Worm (Caenorhabditis elegans) whole organism, L1 larva: ENCODE data around the gene C09G5.14.
A peak's percentile ranks its signal among the peaks of the same experiment; 100 is the strongest.

ENCODE experiments used
- F16B12.6 ChIP-seq: fragments of 150-350 bp; optimal IDR thresholded peaks from 2 replicates; lab custom pipeline; 2014; ENCODE audit warnings: missing biosample characterization, missing genetic modification characterization
- aha-1 ChIP-seq: fragments of 150-350 bp; optimal IDR thresholded peaks from 2 replicates; lab custom pipeline; 2014; ENCODE audit warnings: missing biosample characterization, missing genetic modification characterization
- alr-1 ChIP-seq: fragments of 200-800 bp; sonication (Bioruptor generic); optimal IDR thresholded peaks from 2 replicates; lab custom pipeline; 2018; ENCODE audit warnings: borderline replicate concordance, mild to moderate bottlenecking, missing genetic modification characterization, missing compliant biosample characterization
- ama-1 ChIP-seq: fragments of 150-350 bp; optimal IDR thresholded peaks from 2 replicates; lab custom pipeline; 2014
- ceh-63 ChIP-seq: fragments of 200-800 bp; sonication (Bioruptor generic); optimal IDR thresholded peaks from 2 replicates; lab custom pipeline; 2018; ENCODE audit warnings: mild to moderate bottlenecking, missing genetic modification characterization, missing compliant biosample characterization
- ceh-8 ChIP-seq: fragments of 200-800 bp; sonication (Bioruptor generic); optimal IDR thresholded peaks from 2 replicates; lab custom pipeline; 2018; ENCODE audit warnings: mild to moderate bottlenecking, missing genetic modification characterization, moderate library complexity, missing compliant biosample characterization
- ceh-82 ChIP-seq, 3 experiments: fragments of 150-350 bp in 1 of 3; sonication (generic microtip) in 2 of 3; optimal IDR thresholded peaks; 2 replicates each; lab custom pipeline; 2014 to 2017; ENCODE audit warnings: missing biosample characterization in 3 of 3, missing genetic modification characterization in 3 of 3
- ceh-88 ChIP-seq: fragments of 200-800 bp; sonication (Bioruptor generic); IDR thresholded peaks from 2 replicates; pipeline ENCODE4 v1.3.6; 2022; ENCODE audit warnings: missing genetic modification characterization, missing compliant biosample characterization
- ceh-90 ChIP-seq: sonication (generic microtip); optimal IDR thresholded peaks from 2 replicates; lab custom pipeline; 2016; ENCODE audit warnings: missing genetic modification characterization, missing compliant biosample characterization
- ces-1 ChIP-seq: fragments of 150-350 bp; optimal IDR thresholded peaks from 2 replicates; lab custom pipeline; 2014; ENCODE audit warnings: missing biosample characterization, missing genetic modification reagents, missing genetic modification characterization
- dpl-1 ChIP-seq, 3 experiments: fragments of 150-350 bp in 2 of 3; sonication (generic microtip) in 1 of 3; optimal IDR thresholded peaks; 2 replicates each; lab custom pipeline; 2014 to 2017; ENCODE audit warnings: missing biosample characterization in 3 of 3, missing genetic modification characterization in 3 of 3, missing genetic modification reagents in 3 of 3
- dsc-1 ChIP-seq: sonication (generic microtip); optimal IDR thresholded peaks from 2 replicates; lab custom pipeline; 2016; ENCODE audit warnings: mild to moderate bottlenecking, missing genetic modification characterization, missing compliant biosample characterization
- efl-1 ChIP-seq, 4 experiments: fragments of 150-350 bp; optimal IDR thresholded peaks in 3 of 4; peaks in 1 of 4; 1 replicate in 1 of 4; 2 replicates in 3 of 4; lab custom pipeline; 2014; ENCODE audit warnings: missing biosample characterization in 2 of 4, missing genetic modification characterization in 2 of 4, missing genetic modification reagents in 2 of 4
- efl-3 ChIP-seq: fragments of 200-800 bp; sonication (Bioruptor generic); optimal IDR thresholded peaks from 2 replicates; lab custom pipeline; 2018; ENCODE audit warnings: mild to moderate bottlenecking, missing genetic modification characterization, missing compliant biosample characterization
- egl-13 ChIP-seq: sonication (generic microtip); optimal IDR thresholded peaks from 2 replicates; lab custom pipeline; 2016; ENCODE audit warnings: missing genotype, missing genetic modification reagents, missing genetic modification characterization, missing compliant biosample characterization
- egl-27 ChIP-seq, 2 experiments: fragments of 150-350 bp in 1 of 2; sonication (generic microtip); optimal IDR thresholded peaks; 3 replicates each; lab custom pipeline; 2017 to 2018; ENCODE audit warnings: missing biosample characterization in 2 of 2, missing genetic modification characterization in 2 of 2, missing genetic modification reagents in 2 of 2
- elt-2 ChIP-seq: sonication (generic microtip); optimal IDR thresholded peaks from 2 replicates; lab custom pipeline; 2016; ENCODE audit warnings: missing genetic modification characterization, mild to moderate bottlenecking, inconsistent platforms, missing compliant biosample characterization, missing genetic modification reagents
- ets-5 ChIP-seq: fragments of 200-800 bp; sonication (Bioruptor generic); IDR thresholded peaks from 2 replicates; pipeline ENCODE4 v1.3.6; 2022; ENCODE audit warnings: missing genetic modification characterization, missing compliant biosample characterization
- fkh-10 ChIP-seq: sonication (generic microtip); optimal IDR thresholded peaks from 2 replicates; lab custom pipeline; 2017; ENCODE audit warnings: missing biosample characterization, missing genetic modification reagents, missing genetic modification characterization
- fkh-8 ChIP-seq: sonication (generic microtip); optimal IDR thresholded peaks from 2 replicates; lab custom pipeline; 2016; ENCODE audit warnings: mild to moderate bottlenecking, missing genetic modification characterization, missing compliant biosample characterization
- hlh-17 ChIP-seq: fragments of 200-800 bp; sonication (Bioruptor generic); optimal IDR thresholded peaks from 2 replicates; lab custom pipeline; 2018; ENCODE audit warnings: missing genetic modification characterization, mild to moderate bottlenecking, missing compliant biosample characterization, moderate library complexity, borderline replicate concordance
- hlh-4 ChIP-seq: sonication (generic microtip); optimal IDR thresholded peaks from 2 replicates; lab custom pipeline; 2016; ENCODE audit warnings: mild to moderate bottlenecking, missing genetic modification characterization, missing compliant biosample characterization
- hpl-2 ChIP-seq: fragments of 150-350 bp; optimal IDR thresholded peaks from 2 replicates; lab custom pipeline; 2014; ENCODE audit warnings: missing biosample characterization, missing genetic modification reagents, missing genetic modification characterization
- irx-1 ChIP-seq: sonication (generic microtip); optimal IDR thresholded peaks from 2 replicates; lab custom pipeline; 2016; ENCODE audit warnings: missing genetic modification characterization, missing compliant biosample characterization
- isw-1 ChIP-seq: fragments of 200-800 bp; sonication (Bioruptor generic); IDR thresholded peaks from 2 replicates; pipeline ENCODE4 v1.3.6; 2022; ENCODE audit warnings: missing genetic modification characterization, missing compliant biosample characterization
- lin-14 ChIP-seq: fragments of 200-800 bp; sonication (Bioruptor generic); optimal IDR thresholded peaks from 2 replicates; lab custom pipeline; 2018; ENCODE audit warnings: mild to moderate bottlenecking, missing genetic modification characterization, moderate library complexity, missing compliant biosample characterization
- lin-15B ChIP-seq: fragments of 150-350 bp; sonication (generic microtip); optimal IDR thresholded peaks from 3 replicates; lab custom pipeline; 2014; ENCODE audit warnings: missing biosample characterization, missing genetic modification characterization
- lin-39 ChIP-seq: fragments of 150-350 bp; optimal IDR thresholded peaks from 2 replicates; lab custom pipeline; 2014; ENCODE audit warnings: missing biosample characterization, missing genetic modification reagents, missing genetic modification characterization
- lsy-2 ChIP-seq, 2 experiments: fragments of 150-350 bp; optimal IDR thresholded peaks; 2 replicates each; lab custom pipeline; 2014; ENCODE audit warnings: missing biosample characterization in 2 of 2, missing genetic modification characterization in 2 of 2
- mab-9 ChIP-seq: fragments of 200-800 bp; sonication (Bioruptor generic); IDR thresholded peaks from 2 replicates; pipeline ENCODE4 v1.3.6; 2022; ENCODE audit warnings: missing genetic modification reagents, missing genetic modification characterization, missing compliant biosample characterization
- mep-1 ChIP-seq: fragments of 150-350 bp; optimal IDR thresholded peaks from 2 replicates; lab custom pipeline; 2014; ENCODE audit warnings: missing biosample characterization, missing genetic modification characterization
- nhr-20 ChIP-seq: sonication (generic microtip); optimal IDR thresholded peaks from 2 replicates; lab custom pipeline; 2016; ENCODE audit warnings: mild to moderate bottlenecking, missing genetic modification characterization, missing compliant biosample characterization
- nhr-237 ChIP-seq: fragments of 150-350 bp; optimal IDR thresholded peaks from 2 replicates; lab custom pipeline; 2014; ENCODE audit warnings: missing biosample characterization, missing genetic modification characterization
- nhr-28 ChIP-seq: fragments of 150-350 bp; optimal IDR thresholded peaks from 2 replicates; lab custom pipeline; 2014; ENCODE audit warnings: missing biosample characterization, missing genetic modification characterization
- nhr-47 ChIP-seq: sonication (generic microtip); optimal IDR thresholded peaks from 2 replicates; lab custom pipeline; 2016; ENCODE audit warnings: mild to moderate bottlenecking, missing genetic modification characterization, moderate library complexity, missing compliant biosample characterization
- nhr-71 ChIP-seq: sonication (generic microtip); optimal IDR thresholded peaks from 2 replicates; lab custom pipeline; 2016; ENCODE audit warnings: mild to moderate bottlenecking, missing genetic modification characterization, moderate library complexity, missing compliant biosample characterization
- nhr-76 ChIP-seq: sonication (generic microtip); optimal IDR thresholded peaks from 2 replicates; lab custom pipeline; 2017; ENCODE audit warnings: missing biosample characterization, missing genetic modification characterization
- nhr-77 ChIP-seq: fragments of 150-350 bp; optimal IDR thresholded peaks from 2 replicates; lab custom pipeline; 2014; ENCODE audit warnings: missing biosample characterization, missing genetic modification characterization
- nhr-90 ChIP-seq: sonication (generic microtip); optimal IDR thresholded peaks from 2 replicates; lab custom pipeline; 2016; ENCODE audit warnings: mild to moderate bottlenecking, missing genetic modification characterization, missing compliant biosample characterization; ENCODE audit not compliant: poor library complexity
- pag-3 ChIP-seq: sonication (generic microtip); optimal IDR thresholded peaks from 2 replicates; lab custom pipeline; 2017; ENCODE audit warnings: missing genetic modification characterization, mild to moderate bottlenecking, missing compliant biosample characterization, antibody characterized with exemption, borderline replicate concordance; ENCODE audit not compliant: insufficient read depth
- pax-3 ChIP-seq: fragments of 200-800 bp; sonication (Bioruptor generic); optimal IDR thresholded peaks from 2 replicates; lab custom pipeline; 2018; ENCODE audit warnings: mild to moderate bottlenecking, missing genetic modification characterization, moderate library complexity, missing compliant biosample characterization
- rnt-1 ChIP-seq: sonication (generic microtip); optimal IDR thresholded peaks from 2 replicates; lab custom pipeline; 2016; ENCODE audit warnings: mild to moderate bottlenecking, missing genetic modification characterization, moderate library complexity, missing compliant biosample characterization
- skn-1 ChIP-seq: fragments of 150-350 bp; optimal IDR thresholded peaks from 2 replicates; lab custom pipeline; 2014; ENCODE audit warnings: missing biosample characterization, missing genetic modification characterization
- sup-37 ChIP-seq: fragments of 200-800 bp; sonication (Bioruptor generic); optimal IDR thresholded peaks from 2 replicates; lab custom pipeline; 2018; ENCODE audit warnings: mild to moderate bottlenecking, missing genetic modification characterization, missing compliant biosample characterization
- tlp-1 ChIP-seq: fragments of 150-350 bp; optimal IDR thresholded peaks from 2 replicates; lab custom pipeline; 2014; ENCODE audit warnings: missing biosample characterization, missing genetic modification characterization
- unc-130 ChIP-seq: fragments of 150-350 bp; optimal IDR thresholded peaks from 2 replicates; lab custom pipeline; 2017; ENCODE audit warnings: missing biosample characterization, missing genetic modification characterization, inconsistent platforms
- unc-30 ChIP-seq: sonication (generic microtip); optimal IDR thresholded peaks from 2 replicates; lab custom pipeline; 2017; ENCODE audit warnings: missing biosample characterization, missing genetic modification characterization
- unc-86 ChIP-seq: sonication (generic microtip); optimal IDR thresholded peaks from 2 replicates; lab custom pipeline; 2016; ENCODE audit warnings: missing genetic modification characterization, missing compliant biosample characterization
- unc-98 ChIP-seq: fragments of 200-800 bp; sonication (Bioruptor generic); IDR thresholded peaks from 2 replicates; pipeline ENCODE4 v1.3.6; 2022; ENCODE audit warnings: missing genetic modification characterization, missing compliant biosample characterization
- zag-1 ChIP-seq: fragments of 150-350 bp; optimal IDR thresholded peaks from 2 replicates; lab custom pipeline; 2014; ENCODE audit warnings: missing biosample characterization, missing genetic modification characterization

The C09G5.14 gene

ce11 chrII:10758951-10759350 is 36.0 kb upstream of the C09G5.14 start:
- TF ChIP-seq zag-1 (tag; lab: Kevin White, UChicago) (no peak), mep-1 (tag; lab: Kevin White, UChicago) (no peak), ceh-8 (GFP tag; lab: Kevin White, UChicago) (no peak), unc-86 (tag; lab: Kevin White, UChicago) (no peak), nhr-20 (no peak), nhr-28 (tag; lab: Kevin White, UChicago) (no peak), irx-1 (tag; lab: Kevin White, UChicago) (no peak), alr-1 (no peak), tlp-1 (tag; lab: Kevin White, UChicago) (no peak), pag-3 (tag; lab: Kevin White, UChicago) (no peak), skn-1 (no peak), ceh-90 (no peak), fkh-10 (GFP tag; lab: Kevin White, UChicago) (peak; percentile 67), ceh-63 (GFP tag; lab: Kevin White, UChicago) (no peak), efl-3 (GFP tag; lab: Kevin White, UChicago) (no peak), nhr-237 (tag; lab: Kevin White, UChicago) (no peak), lin-14 (GFP tag; lab: Kevin White, UChicago) (peak; percentile 84), rnt-1 (no peak), ces-1 (GFP tag; lab: Kevin White, UChicago) (peak; percentile 85), unc-98 (GFP tag; lab: Robert Waterston, UW) (no peak), lsy-2 (tag; optimal IDR thresholded peaks at IDR 0.05; lab: Kevin White, UChicago) (peak in 1 of 2 experiments; percentile 1), isw-1 (GFP tag; lab: Robert Waterston, UW) (0 out of 2 replicates have a peak, but pooled peaks have one; percentile 9), hlh-17 (no peak), egl-27 (tag; optimal IDR thresholded peaks at IDR 0.05; lab: Kevin White, UChicago) (no peak), ceh-82 (tag; optimal IDR thresholded peaks at IDR 0.05; lab: Kevin White, UChicago) (no peak), nhr-47 (tag; lab: Kevin White, UChicago) (peak; percentile 9), elt-2 (tag; lab: Kevin White, UChicago) (no peak), nhr-71 (tag; lab: Kevin White, UChicago) (peak; percentile 26), sup-37 (GFP tag; lab: Kevin White, UChicago) (no peak), efl-1 (optimal IDR thresholded peaks at IDR 0.05; lab: Kevin White, UChicago) (no peak), efl-1 (GFP tag; optimal IDR thresholded peaks at IDR 0.05 in 1 of 2; lab: Kevin White, UChicago) (peak in 1 of 2 experiments; percentile 53)

ce11 chrII:10755455-10755854 is 32.5 kb upstream of the C09G5.14 start:
- no peak for TF ChIP-seq unc-30 (tag; lab: Kevin White, UChicago)
- TF ChIP-seq lin-14 (GFP tag; lab: Kevin White, UChicago): peak; percentile 63
- peak; percentile 22 for TF ChIP-seq dsc-1 (tag; lab: Kevin White, UChicago)
- TF ChIP-seq ama-1 (lab: Kevin White, UChicago): no peak
- TF ChIP-seq rnt-1: no peak
- TF ChIP-seq hlh-4 (tag; lab: Kevin White, UChicago): no peak
- no peak for TF ChIP-seq lin-39
- no peak for TF ChIP-seq zag-1 (tag; lab: Kevin White, UChicago)
- no peak for TF ChIP-seq hpl-2 (GFP tag; lab: Kevin White, UChicago)
- no peak for TF ChIP-seq dpl-1 (GFP tag; optimal IDR thresholded peaks at IDR 0.05; lab: Kevin White, UChicago)
- TF ChIP-seq fkh-8: no peak
- TF ChIP-seq ceh-88 (GFP tag; lab: Robert Waterston, UW): no peak
- no peak for TF ChIP-seq nhr-77 (tag; lab: Kevin White, UChicago)
- no peak for TF ChIP-seq hlh-17
- no peak for TF ChIP-seq lin-15B (tag; lab: Kevin White, UChicago)
- TF ChIP-seq unc-86 (tag; lab: Kevin White, UChicago): peak; percentile 20
- no peak for TF ChIP-seq F16B12.6 (tag; lab: Kevin White, UChicago)
- no peak for TF ChIP-seq aha-1
- no peak for TF ChIP-seq nhr-28 (tag; lab: Kevin White, UChicago)
- TF ChIP-seq pax-3 (tag; lab: Kevin White, UChicago): no peak
- TF ChIP-seq ets-5 (GFP tag; lab: Robert Waterston, UW): no peak
- TF ChIP-seq nhr-90: no peak
- TF ChIP-seq nhr-76 (tag; lab: Kevin White, UChicago): no peak
- TF ChIP-seq isw-1 (GFP tag; lab: Robert Waterston, UW): no peak
- TF ChIP-seq unc-130: no peak
- TF ChIP-seq mab-9 (GFP tag; lab: Robert Waterston, UW): no peak
- no peak for TF ChIP-seq efl-1 (optimal IDR thresholded peaks at IDR 0.05; lab: Kevin White, UChicago)
- no peak for TF ChIP-seq efl-1 (GFP tag; optimal IDR thresholded peaks at IDR 0.05 in 1 of 2; lab: Kevin White, UChicago)
- peak; percentile 26 for TF ChIP-seq nhr-71 (tag; lab: Kevin White, UChicago)
- TF ChIP-seq egl-13 (tag; lab: Kevin White, UChicago): peak; percentile 30
